Worm (Caenorhabditis elegans) whole organism, young adult: ENCODE data around the gene F41G4.13.

Experiments
- B0035.1 ChIP-seq: sonication (generic microtip); optimal IDR thresholded peaks from 2 replicates; lab custom pipeline; 2016; ENCODE audit warnings: missing genetic modification characterization, mild to moderate bottlenecking, missing compliant biosample characterization, missing genotype, missing genetic modification reagents
- D2030.7 ChIP-seq: fragments of 200-800 bp; sonication (Bioruptor generic); IDR thresholded peaks from 2 replicates; pipeline ENCODE4 v1.3.6; 2022; ENCODE audit warnings: missing genetic modification reagents, missing genetic modification characterization, missing compliant biosample characterization
- F49E8.2 ChIP-seq: sonication (generic microtip); optimal IDR thresholded peaks from 3 replicates; lab custom pipeline; 2017; ENCODE audit warnings: missing genetic modification characterization, mild to moderate bottlenecking, missing compliant biosample characterization, antibody characterized with exemption, moderate library complexity; ENCODE audit not compliant: insufficient read depth
- F55B11.4 ChIP-seq: sonication (generic microtip); optimal IDR thresholded peaks from 2 replicates; lab custom pipeline; 2016; ENCODE audit warnings: missing compliant biosample characterization, missing genetic modification characterization, borderline replicate concordance; ENCODE audit not compliant: insufficient read depth
- F57C9.4 ChIP-seq: sonication (generic microtip); optimal IDR thresholded peaks from 2 replicates; lab custom pipeline; 2017; ENCODE audit warnings: mild to moderate bottlenecking, missing genetic modification characterization, missing compliant biosample characterization
- K12H6.12 ChIP-seq: fragments of 200-800 bp; sonication (Bioruptor generic); optimal IDR thresholded peaks from 2 replicates; lab custom pipeline; 2018; ENCODE audit warnings: mild to moderate bottlenecking, missing genetic modification characterization, missing compliant biosample characterization
- T07F8.4 ChIP-seq: sonication (generic microtip); optimal IDR thresholded peaks from 2 replicates; lab custom pipeline; 2016; ENCODE audit warnings: mild to moderate bottlenecking, missing genetic modification characterization, moderate library complexity, missing compliant biosample characterization
- Y53F4B.3 ChIP-seq: fragments of 200-800 bp; sonication (Bioruptor generic); IDR thresholded peaks from 2 replicates; pipeline ENCODE4 v1.3.6; 2022; ENCODE audit warnings: missing genetic modification reagents, missing genetic modification characterization, missing compliant biosample characterization
- Y95B8A.8 ChIP-seq: fragments of 200-800 bp; sonication (Bioruptor generic); IDR thresholded peaks from 2 replicates; pipeline ENCODE4 v1.3.6; 2022; ENCODE audit warnings: missing genetic modification reagents, missing genetic modification characterization, missing compliant biosample characterization
- ZK185.1 ChIP-seq: sonication (generic microtip); optimal IDR thresholded peaks from 2 replicates; lab custom pipeline; 2016; ENCODE audit warnings: mild to moderate bottlenecking, missing genetic modification characterization, missing compliant biosample characterization; ENCODE audit not compliant: poor library complexity, severe bottlenecking
- akir-1 ChIP-seq: fragments of 200-800 bp; sonication (Bioruptor generic); optimal IDR thresholded peaks from 2 replicates; lab custom pipeline; 2018; ENCODE audit warnings: mild to moderate bottlenecking, missing genetic modification characterization, moderate library complexity, missing compliant biosample characterization
- ama-1 ChIP-seq, 3 experiments: fragments of 150-350 bp in 1 of 3; sonication (generic microtip) in 2 of 3; optimal IDR thresholded peaks; 2 replicates each; lab custom pipeline; 2014 to 2018; ENCODE audit warnings: missing biosample characterization in 2 of 3, missing genetic modification characterization in 2 of 3, missing genetic modification reagents in 2 of 3
- athp-1 ChIP-seq: sonication (generic microtip); optimal IDR thresholded peaks from 2 replicates; lab custom pipeline; 2017; ENCODE audit warnings: mild to moderate bottlenecking, missing genetic modification characterization, missing compliant biosample characterization
- attf-5 ChIP-seq: fragments of 200-800 bp; sonication (Bioruptor generic); optimal IDR thresholded peaks from 2 replicates; lab custom pipeline; 2018; ENCODE audit warnings: mild to moderate bottlenecking, missing genetic modification characterization, missing compliant biosample characterization
- attf-6 ChIP-seq: fragments of 200-800 bp; sonication (Bioruptor generic); IDR thresholded peaks from 2 replicates; pipeline ENCODE4 v1.3.6; 2022; ENCODE audit warnings: missing genetic modification reagents, missing genetic modification characterization, missing compliant biosample characterization
- cebp-1 ChIP-seq, 2 experiments: fragments of 200-800 bp in 1 of 2; sonication (Bioruptor generic) in 1 of 2; sonication (generic microtip) in 1 of 2; IDR thresholded peaks in 1 of 2; optimal IDR thresholded peaks in 1 of 2; 2 replicates each; pipeline versions ENCODE4 v1.3.6 to Lab custom; 2017 to 2022; ENCODE audit warnings: missing compliant biosample characterization in 2 of 2, missing genetic modification characterization in 2 of 2, mild to moderate bottlenecking in 1 of 2, missing genetic modification reagents in 1 of 2, moderate library complexity in 1 of 2
- cebp-2 ChIP-seq: fragments of 200-800 bp; sonication (Bioruptor generic); IDR thresholded peaks from 2 replicates; pipeline ENCODE4 v1.3.6; 2022; ENCODE audit warnings: missing genetic modification characterization, missing compliant biosample characterization
- ceh-27 ChIP-seq: fragments of 200-800 bp; sonication (Bioruptor generic); optimal IDR thresholded peaks from 2 replicates; lab custom pipeline; 2018; ENCODE audit warnings: mild to moderate bottlenecking, missing genetic modification characterization, moderate library complexity, missing compliant biosample characterization
- dox-1 ChIP-seq: fragments of 200-800 bp; sonication (Bioruptor generic); IDR thresholded peaks from 2 replicates; pipeline ENCODE4 v1.3.6; 2022; ENCODE audit warnings: missing genetic modification reagents, missing genetic modification characterization, missing compliant biosample characterization
- dpff-1 ChIP-seq: sonication (generic microtip); optimal IDR thresholded peaks from 2 replicates; lab custom pipeline; 2017; ENCODE audit warnings: mild to moderate bottlenecking, missing genetic modification characterization, missing compliant biosample characterization
- egl-44 ChIP-seq: fragments of 200-800 bp; sonication (Bioruptor generic); IDR thresholded peaks from 2 replicates; pipeline ENCODE4 v1.3.6; 2022; ENCODE audit warnings: missing genetic modification reagents, missing genetic modification characterization, missing compliant biosample characterization
- ekl-4 ChIP-seq: fragments of 200-800 bp; sonication (Bioruptor generic); IDR thresholded peaks from 2 replicates; pipeline ENCODE4 v1.3.6; 2022; ENCODE audit warnings: missing genetic modification reagents, missing genetic modification characterization, missing compliant biosample characterization
- hmg-1.2 ChIP-seq: fragments of 200-800 bp; sonication (Bioruptor generic); IDR thresholded peaks from 2 replicates; pipeline ENCODE4 v1.3.6; 2022; ENCODE audit warnings: missing genetic modification reagents, missing genetic modification characterization, missing compliant biosample characterization
- hmg-20 ChIP-seq: fragments of 200-800 bp; sonication (Bioruptor generic); IDR thresholded peaks from 2 replicates; pipeline ENCODE4 v1.3.6; 2022; ENCODE audit warnings: missing genetic modification reagents, missing genetic modification characterization, missing compliant biosample characterization
- lin-35 ChIP-seq, 3 experiments: fragments of 150-350 bp in 2 of 3; sonication (generic microtip) in 1 of 3; optimal IDR thresholded peaks; 2 replicates each; lab custom pipeline; 2014 to 2018; ENCODE audit warnings: missing biosample characterization in 3 of 3, missing genetic modification characterization in 3 of 3, missing genetic modification reagents in 3 of 3
- lin-40 ChIP-seq: sonication (generic microtip); optimal IDR thresholded peaks from 2 replicates; lab custom pipeline; 2016; ENCODE audit warnings: missing genetic modification characterization, mild to moderate bottlenecking, missing compliant biosample characterization, missing genotype, missing genetic modification reagents
- madf-6 ChIP-seq: fragments of 200-800 bp; sonication (Bioruptor generic); IDR thresholded peaks from 2 replicates; pipeline ENCODE4 v1.3.6; 2022; ENCODE audit warnings: missing genetic modification reagents, missing genetic modification characterization, missing compliant biosample characterization
- nhr-27 ChIP-seq: fragments of 200-800 bp; sonication (Bioruptor generic); optimal IDR thresholded peaks from 2 replicates; lab custom pipeline; 2018; ENCODE audit warnings: mild to moderate bottlenecking, missing genetic modification characterization, moderate library complexity, missing compliant biosample characterization
- pha-4 ChIP-seq: fragments of 150-350 bp; sonication (generic microtip); optimal IDR thresholded peaks from 2 replicates; lab custom pipeline; 2014; ENCODE audit warnings: missing biosample characterization, missing genetic modification reagents, missing genetic modification characterization
- rcor-1 ChIP-seq: fragments of 200-800 bp; sonication (Bioruptor generic); IDR thresholded peaks from 2 replicates; pipeline ENCODE4 v1.3.6; 2022; ENCODE audit warnings: missing genetic modification reagents, missing genetic modification characterization, missing compliant biosample characterization
- rpc-1 ChIP-seq, 2 experiments: fragments of 150-350 bp in 1 of 2; sonication (generic microtip) in 1 of 2; optimal IDR thresholded peaks; 2 replicates each; lab custom pipeline; 2014 to 2018; ENCODE audit warnings: missing biosample characterization in 1 of 2, missing genetic modification characterization in 1 of 2, missing genetic modification reagents in 1 of 2, missing genotype in 1 of 2
- snpc-1.1 ChIP-seq: sonication (generic microtip); optimal IDR thresholded peaks from 2 replicates; lab custom pipeline; 2017; ENCODE audit warnings: missing genetic modification characterization, mild to moderate bottlenecking, missing compliant biosample characterization, antibody characterized with exemption, moderate library complexity, missing genotype, missing genetic modification reagents; ENCODE audit not compliant: insufficient read depth
- snpc-3.4 ChIP-seq: sonication (generic microtip); optimal IDR thresholded peaks from 2 replicates; lab custom pipeline; 2017; ENCODE audit warnings: missing genetic modification characterization, mild to moderate bottlenecking, missing compliant biosample characterization, antibody characterized with exemption, moderate library complexity, missing genotype, missing genetic modification reagents
- snpc-4 ChIP-seq, 5 experiments: fragments of 150-350 bp in 1 of 5; sonication (generic microtip) in 4 of 5; optimal IDR thresholded peaks; 2 replicates each; lab custom pipeline; 2014 to 2018; ENCODE audit warnings: missing genetic modification characterization in 5 of 5, missing biosample characterization in 3 of 5, antibody characterized with exemption in 2 of 5, mild to moderate bottlenecking in 2 of 5, missing compliant biosample characterization in 2 of 5, missing genotype in 2 of 5, moderate library complexity in 2 of 5, missing genetic modification reagents in 1 of 5
- somi-1 ChIP-seq: fragments of 200-800 bp; sonication (Bioruptor generic); optimal IDR thresholded peaks from 2 replicates; lab custom pipeline; 2018; ENCODE audit warnings: mild to moderate bottlenecking, missing genetic modification characterization, missing compliant biosample characterization
- tbp1 ChIP-seq: fragments of 200-800 bp; sonication (Bioruptor generic); optimal IDR thresholded peaks from 2 replicates; lab custom pipeline; 2018; ENCODE audit warnings: mild to moderate bottlenecking, missing genetic modification characterization, missing compliant biosample characterization
- tbx-9 ChIP-seq: sonication (generic microtip); optimal IDR thresholded peaks from 2 replicates; lab custom pipeline; 2016; ENCODE audit warnings: borderline replicate concordance, missing genetic modification characterization, inconsistent platforms, missing compliant biosample characterization
- zfh-2 ChIP-seq: fragments of 200-800 bp; sonication (Bioruptor generic); conservative IDR thresholded peaks from 2 replicates; pipeline ENCODE4 v1.3.6; 2022; ENCODE audit warnings: missing genetic modification reagents, missing genetic modification characterization, missing compliant biosample characterization
- zim-3 ChIP-seq: sonication (generic microtip); optimal IDR thresholded peaks from 2 replicates; lab custom pipeline; 2017; ENCODE audit warnings: mild to moderate bottlenecking, missing genetic modification characterization, moderate library complexity, missing compliant biosample characterization
- ztf-25 ChIP-seq: fragments of 200-800 bp; sonication (Bioruptor generic); IDR thresholded peaks from 2 replicates; pipeline ENCODE4 v1.3.6; 2022; ENCODE audit warnings: missing genetic modification reagents, missing genetic modification characterization, missing compliant biosample characterization
- ztf-3 ChIP-seq: fragments of 200-800 bp; sonication (Bioruptor generic); optimal IDR thresholded peaks from 2 replicates; lab custom pipeline; 2018; ENCODE audit warnings: mild to moderate bottlenecking, missing genetic modification characterization, missing compliant biosample characterization
- ztf-6 ChIP-seq: fragments of 200-800 bp; sonication (Bioruptor generic); IDR thresholded peaks from 2 replicates; pipeline ENCODE4 v1.3.6; 2022; ENCODE audit warnings: missing genetic modification reagents, missing genetic modification characterization, missing compliant biosample characterization

The F41G4.13 gene

ce11 chrX:16803545-16803944 is 31.0 kb downstream of the F41G4.13 start:
- TF ChIP-seq zim-3 (peak; percentile 35), tbp1 (GFP tag; lab: Kevin White, UChicago) (no peak), ama-1 (optimal IDR thresholded peaks at IDR 0.05; lab: Kevin White, UChicago) (no peak), ama-1 (GFP tag; optimal IDR thresholded peaks at IDR 0.05; lab: Kevin White, UChicago) (no peak), T07F8.4 (tag; lab: Kevin White, UChicago) (no peak), akir-1 (GFP tag; lab: Kevin White, UChicago) (no peak)
- TF ChIP-seq, all 124 proteins: peak for 1

- TF ChIP-seq hmg-1.2 (peak; percentile 77; the same call in 1 of the 2 replicates), F57C9.4 (tag; lab: Kevin White, UChicago) (no peak), snpc-3.4 (tag; lab: Kevin White, UChicago) (no peak), dox-1 (peak; percentile 44; the same call in 1 of the 2 replicates), B0035.1 (tag; lab: Kevin White, UChicago) (no peak), ztf-25 (GFP tag; lab: Robert Waterston, UW) (no peak), cebp-1 (GFP tag; IDR thresholded peaks at IDR 0.05; lab: Robert Waterston, UW) (no peak), cebp-1 (tag; optimal IDR thresholded peaks at IDR 0.05; lab: Kevin White, UChicago) (peak; percentile 56), madf-6 (no peak), zfh-2 (GFP tag; lab: Robert Waterston, UW) (peak; percentile 76; the same call in 1 of the 2 replicates), egl-44 (no peak), ztf-3 (GFP tag; lab: Kevin White, UChicago) (no peak), ama-1 (optimal IDR thresholded peaks at IDR 0.05; lab: Kevin White, UChicago) (peak; percentile 58), ama-1 (GFP tag; optimal IDR thresholded peaks at IDR 0.05; lab: Kevin White, UChicago) (no peak), snpc-4 (GFP tag; optimal IDR thresholded peaks at IDR 0.05; lab: Kevin White, UChicago) (no peak), snpc-4 (tag; optimal IDR thresholded peaks at IDR 0.05; lab: Kevin White, UChicago) (peak in 1 of 4 experiments; percentile 38), rpc-1 (optimal IDR thresholded peaks at IDR 0.05; lab: Kevin White, UChicago) (no peak), rpc-1 (tag; optimal IDR thresholded peaks at IDR 0.05; lab: Kevin White, UChicago) (no peak), lin-35 (GFP tag; optimal IDR thresholded peaks at IDR 0.05; lab: Kevin White, UChicago) (peak in 1 of 3 experiments; percentile 13), somi-1 (GFP tag; lab: Kevin White, UChicago) (no peak), K12H6.12 (tag; lab: Kevin White, UChicago) (peak; percentile 46), D2030.7 (GFP tag; lab: Robert Waterston, UW) (no peak), attf-6 (GFP tag; lab: Robert Waterston, UW) (no peak), lin-40 (tag; lab: Kevin White, UChicago) (peak; percentile 31), ZK185.1 (peak; percentile 3), rcor-1 (GFP tag; lab: Robert Waterston, UW) (peak; percentile 34; the same call in 1 of the 2 replicates), ceh-27 (peak; percentile 64), athp-1 (tag; lab: Kevin White, UChicago) (no peak), ztf-6 (no peak), tbx-9 (tag; lab: Kevin White, UChicago) (no peak), ekl-4 (GFP tag; lab: Robert Waterston, UW) (no peak), Y95B8A.8 (GFP tag; lab: Robert Waterston, UW) (no peak), hmg-20 (no peak), pha-4 (no peak), dpff-1 (tag; lab: Kevin White, UChicago) (no peak), Y53F4B.3 (GFP tag; lab: Robert Waterston, UW) (no peak), F49E8.2 (tag; lab: Kevin White, UChicago) (no peak), cebp-2 (GFP tag; lab: Robert Waterston, UW) (no peak), F55B11.4 (tag; lab: Kevin White, UChicago) (no peak), snpc-1.1 (tag; lab: Kevin White, UChicago) (no peak), nhr-27 (no peak), attf-5 (GFP tag; lab: Kevin White, UChicago) (peak; percentile 19)
Measured at ce11 chrX:16799065-16799663, 35.4 kb downstream of the F41G4.13 start.
